Worm (Caenorhabditis elegans): Measurements from ENCODE around the gene pqn-67.
A peak's percentile ranks its signal among the peaks of the same experiment; 100 is the strongest.

Gene pqn-67

DNA sequence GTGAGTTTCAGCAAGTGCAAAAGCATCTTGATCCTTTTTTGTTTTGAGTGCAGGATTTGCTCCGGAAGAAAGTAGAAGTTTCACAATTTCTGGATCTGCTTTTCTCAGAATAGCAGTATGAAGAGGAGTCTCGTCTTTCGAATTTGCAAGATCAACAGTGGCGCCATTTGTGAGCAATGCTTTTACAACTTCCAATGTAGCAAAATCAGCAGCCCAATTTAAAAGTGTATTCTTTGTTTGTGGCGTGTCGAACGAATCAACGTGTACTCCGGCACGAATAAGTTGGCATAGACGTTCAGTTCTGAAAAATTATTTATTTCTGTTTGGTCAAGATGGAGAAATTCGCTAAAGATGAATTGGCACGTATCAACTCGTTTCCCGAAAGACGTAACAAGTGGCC, 25.4 kb downstream of the pqn-67 start, which contains the start of gene T16G1.13:
T16G1.13 (plus strand) TSS at position 301 of the 400 bp plus-strand sequence.
- TF ChIP-seq nhr-237 (tag; optimal IDR thresholded peaks at IDR 0.05) = no peak
- TF ChIP-seq nhr-76 (tag; optimal IDR thresholded peaks at IDR 0.05) = no peak
- TF ChIP-seq lin-13 (tag; optimal IDR thresholded peaks at IDR 0.05) = no peak
- TF ChIP-seq bed-3 (GFP tag; optimal IDR thresholded peaks at IDR 0.05) = no peak

DNA sequence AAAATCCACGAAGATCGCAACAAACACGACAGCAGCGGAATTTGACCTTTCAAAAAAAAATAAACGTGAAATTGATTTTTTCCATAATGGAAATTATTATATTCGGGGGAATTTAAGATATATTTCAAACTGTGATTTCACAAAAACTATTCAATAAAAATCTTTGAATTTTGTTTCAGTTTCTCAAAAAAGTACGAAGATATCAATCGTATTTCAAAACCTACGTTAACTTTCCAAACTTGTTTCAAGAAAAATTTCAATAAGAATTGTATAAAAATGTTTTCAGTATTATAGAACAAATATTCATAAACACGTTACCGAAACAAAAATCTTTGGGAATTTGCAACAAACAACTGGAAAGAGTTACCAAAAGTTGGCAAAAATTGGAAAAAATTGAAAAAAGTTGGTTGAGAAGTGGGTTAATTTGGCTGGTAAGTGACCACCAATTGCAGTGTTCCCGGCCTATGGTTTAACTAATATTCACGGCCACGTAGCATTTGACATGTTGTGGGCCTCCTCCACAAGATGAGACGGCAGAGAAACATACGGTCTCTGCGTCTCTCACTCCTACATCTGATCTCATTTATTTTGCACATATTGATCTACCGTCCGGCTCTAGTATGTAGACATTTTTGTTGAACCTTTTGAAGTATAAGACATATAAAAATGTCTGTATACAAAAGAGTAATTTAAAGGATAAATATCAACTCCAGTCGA, 26.7 kb downstream of the pqn-67 start, which contains the start of the genes T16G1.9 and T16G1.18:
T16G1.9 (minus strand) TSS at position 51 of the 717 bp plus-strand sequence.
T16G1.18 (plus strand) TSS at position 493 of the 717 bp plus-strand sequence.
- TF ChIP-seq lin-32 (GFP tag; optimal IDR thresholded peaks at IDR 0.05) (no peak), sptf-1 (tag; optimal IDR thresholded peaks at IDR 0.05) (no peak), pha-4 (tag; optimal IDR thresholded peaks at IDR 0.05) (peak; percentile 11), mep-1 (tag; optimal IDR thresholded peaks at IDR 0.05) (peak; percentile 17), ces-1 (GFP tag; optimal IDR thresholded peaks at IDR 0.05) (peak; percentile 90), nhr-2 (tag; optimal IDR thresholded peaks at IDR 0.05) (no peak), nhr-237 (tag; optimal IDR thresholded peaks at IDR 0.05) (peak; percentile 12), lin-13 (tag; optimal IDR thresholded peaks at IDR 0.05) (peak; percentile 14), hlh-1 (tag; optimal IDR thresholded peaks at IDR 0.05) (peak; percentile 50)

DNA sequence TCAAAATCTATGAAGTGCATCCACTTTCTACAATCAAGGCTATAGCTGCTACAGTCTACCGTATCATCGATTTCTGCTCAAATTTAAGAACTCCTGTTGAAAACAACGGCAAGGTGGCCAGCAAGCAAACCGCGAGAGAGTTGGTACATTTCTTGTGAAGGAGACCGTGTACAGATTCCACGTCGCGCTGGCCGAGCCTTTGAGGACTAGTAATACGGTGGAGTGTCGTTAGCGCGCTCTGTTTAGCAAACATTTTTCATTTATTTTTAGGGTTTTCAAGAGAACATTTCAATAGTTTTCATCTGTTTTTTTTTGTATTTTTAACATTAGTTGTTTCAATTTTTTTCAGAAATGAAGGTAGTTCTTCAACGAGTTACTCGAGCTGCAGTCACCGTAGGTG, 28.1 kb downstream of the pqn-67 start, which contains the start of gene pqn-68:
pqn-68 (plus strand) TSS at position 350 of the 400 bp plus-strand sequence.
- TF ChIP-seq pha-4 (tag; optimal IDR thresholded peaks at IDR 0.05) (peak; percentile 8), nhr-12 (tag; optimal IDR thresholded peaks at IDR 0.05) (no peak)

DNA sequence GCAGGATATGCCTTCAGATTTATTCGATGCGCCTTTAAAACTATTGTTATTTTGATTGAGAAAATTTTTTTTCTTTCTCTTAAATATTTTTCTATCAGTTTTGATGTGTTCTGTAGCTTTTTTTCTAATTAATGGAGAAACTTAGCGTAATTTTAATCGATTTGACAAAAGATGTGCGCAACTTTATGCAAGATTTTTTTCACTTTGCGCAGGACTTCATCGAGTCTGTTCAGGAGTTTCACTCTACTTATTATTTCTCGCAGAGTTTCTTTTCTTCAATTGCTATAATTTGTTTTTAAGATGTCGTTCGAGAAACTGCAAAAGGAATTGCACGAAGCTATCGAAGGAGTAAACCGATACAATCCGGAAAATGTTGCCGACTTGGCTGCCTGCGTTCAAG, 29.5 kb downstream of the pqn-67 start, which contains the start of gene eif-3.K:
eif-3.K (plus strand) TSS at position 301 of the 400 bp plus-strand sequence.
- no peak for TF ChIP-seq lsy-2 (tag; optimal IDR thresholded peaks at IDR 0.05)
- no peak for TF ChIP-seq nhr-237 (tag; optimal IDR thresholded peaks at IDR 0.05)
- TF ChIP-seq nhr-76 (tag; optimal IDR thresholded peaks at IDR 0.05) = no peak
- TF ChIP-seq mep-1 (tag; optimal IDR thresholded peaks at IDR 0.05) = no peak
- no peak for TF ChIP-seq nhr-2 (tag; optimal IDR thresholded peaks at IDR 0.05)
- no peak for TF ChIP-seq nhr-12 (tag; optimal IDR thresholded peaks at IDR 0.05)
- TF ChIP-seq unc-120 (tag; optimal IDR thresholded peaks at IDR 0.05; ENCODE audit: poor library complexity, severe bottlenecking) = no peak
- no peak for TF ChIP-seq hlh-1 (tag; optimal IDR thresholded peaks at IDR 0.05)
- TF ChIP-seq zip-8 (tag; optimal IDR thresholded peaks at IDR 0.05) = no peak
- TF ChIP-seq ceh-39 (tag; optimal IDR thresholded peaks at IDR 0.05) = no peak
- no peak for TF ChIP-seq elt-1 (tag; optimal IDR thresholded peaks at IDR 0.05; ENCODE audit: borderline replicate concordance, insufficient read depth)
- no peak for TF ChIP-seq unc-62 (GFP tag; optimal IDR thresholded peaks at IDR 0.05)
- TF ChIP-seq sptf-1 (tag; optimal IDR thresholded peaks at IDR 0.05) = no peak
- no peak for TF ChIP-seq M03D4.4 (tag; optimal IDR thresholded peaks at IDR 0.05)
- TF ChIP-seq pha-4 (tag; optimal IDR thresholded peaks at IDR 0.05) = no peak

DNA sequence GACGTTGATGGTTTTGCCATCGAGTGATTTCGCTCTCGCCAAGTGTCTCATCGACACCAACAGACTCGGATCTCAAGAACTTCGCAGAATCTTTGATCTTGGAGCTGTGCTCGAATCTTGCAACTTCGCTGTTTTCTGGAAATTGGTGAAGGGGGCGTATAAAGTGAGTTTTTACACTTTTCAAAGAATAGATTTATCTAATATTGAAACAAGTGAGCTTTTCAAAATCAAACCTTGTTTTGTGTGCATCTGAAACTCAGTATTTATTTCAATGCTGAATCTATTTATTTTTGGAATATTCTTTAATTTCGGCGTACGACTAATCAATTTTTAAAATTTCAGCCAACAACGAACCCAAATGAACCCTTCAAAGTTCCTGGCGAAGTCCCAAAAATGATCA, 30.0 kb downstream of the pqn-67 start:
- TF ChIP-seq lin-13 (tag; optimal IDR thresholded peaks at IDR 0.05) = no peak
- TF ChIP-seq flh-1 (GFP tag; optimal IDR thresholded peaks at IDR 0.05) = no peak
- no peak for TF ChIP-seq elt-3 (tag; optimal IDR thresholded peaks at IDR 0.05)
- TF ChIP-seq ceh-83 (GFP tag; optimal IDR thresholded peaks at IDR 0.05) = no peak
- no peak for TF ChIP-seq snpc-4 (tag; optimal IDR thresholded peaks at IDR 0.05)
- TF ChIP-seq nhr-28 (tag; optimal IDR thresholded peaks at IDR 0.05) = no peak
- no peak for TF ChIP-seq nhr-12 (tag; optimal IDR thresholded peaks at IDR 0.05)
- no peak for TF ChIP-seq lin-32 (GFP tag; optimal IDR thresholded peaks at IDR 0.05)
- TF ChIP-seq nhr-76 (tag; optimal IDR thresholded peaks at IDR 0.05) = no peak
- no peak for TF ChIP-seq unc-62 (GFP tag; optimal IDR thresholded peaks at IDR 0.05)
- TF ChIP-seq mab-5 (tag; optimal IDR thresholded peaks at IDR 0.05) = no peak
- TF ChIP-seq ztf-11 (tag; optimal IDR thresholded peaks at IDR 0.05) = no peak
- no peak for TF ChIP-seq blmp-1 (tag; optimal IDR thresholded peaks at IDR 0.05)
- no peak for TF ChIP-seq sptf-1 (tag; optimal IDR thresholded peaks at IDR 0.05)
- no peak for TF ChIP-seq M03D4.4 (tag; optimal IDR thresholded peaks at IDR 0.05)
- TF ChIP-seq ceh-43 (GFP tag; optimal IDR thresholded peaks at IDR 0.05) = no peak

DNA sequence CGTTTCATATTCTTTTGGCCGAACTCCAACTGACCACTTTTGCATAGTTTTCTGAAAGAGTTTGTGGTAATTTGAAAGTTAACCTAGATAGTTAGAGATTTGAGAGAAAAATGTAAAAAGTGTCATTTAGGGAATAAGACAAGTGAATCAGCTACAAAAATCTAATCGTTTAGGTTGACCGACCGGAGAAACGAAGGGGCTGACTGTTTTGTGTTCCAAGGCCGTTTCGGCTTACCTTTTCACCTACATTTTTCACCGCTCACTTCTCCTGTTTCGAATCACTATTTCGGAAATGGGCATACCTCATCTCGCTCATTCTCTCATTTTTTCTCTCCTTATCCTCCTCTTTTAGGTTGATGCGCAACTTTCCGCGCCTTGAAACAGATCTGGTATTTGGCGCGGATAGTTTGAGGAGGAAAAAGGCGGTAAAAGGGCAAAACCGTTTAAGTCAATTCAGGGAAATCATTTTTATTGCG, 36.9 kb downstream of the pqn-67 start, which contains the start of gene mpst-7:
mpst-7 (minus strand) TSS at position 51 of the 476 bp plus-strand sequence.
- TF ChIP-seq lin-13 (tag; optimal IDR thresholded peaks at IDR 0.05) (no peak), elt-3 (tag; optimal IDR thresholded peaks at IDR 0.05) (no peak), ceh-83 (GFP tag; optimal IDR thresholded peaks at IDR 0.05) (no peak), sem-2 (GFP tag; optimal IDR thresholded peaks at IDR 0.05) (no peak), sptf-1 (tag; optimal IDR thresholded peaks at IDR 0.05) (no peak), snpc-4 (tag; optimal IDR thresholded peaks at IDR 0.05) (no peak), hlh-1 (tag; optimal IDR thresholded peaks at IDR 0.05) (no peak), elt-1 (tag; optimal IDR thresholded peaks at IDR 0.05; ENCODE audit: borderline replicate concordance, insufficient read depth) (no peak), nhr-76 (tag; optimal IDR thresholded peaks at IDR 0.05) (no peak), blmp-1 (tag; optimal IDR thresholded peaks at IDR 0.05) (no peak), mep-1 (tag; optimal IDR thresholded peaks at IDR 0.05) (no peak), nhr-28 (tag; optimal IDR thresholded peaks at IDR 0.05) (no peak), zip-8 (tag; optimal IDR thresholded peaks at IDR 0.05) (no peak), pha-4 (tag; optimal IDR thresholded peaks at IDR 0.05) (no peak), mab-5 (tag; optimal IDR thresholded peaks at IDR 0.05) (no peak), nhr-12 (tag; optimal IDR thresholded peaks at IDR 0.05) (no peak), unc-62 (GFP tag; optimal IDR thresholded peaks at IDR 0.05) (no peak), mls-2 (tag; optimal IDR thresholded peaks at IDR 0.05) (no peak), unc-39 (tag; optimal IDR thresholded peaks at IDR 0.05) (no peak)

Data from whole organism, mixed stage, embryonic.